Worm (Caenorhabditis elegans) whole organism, young adult: ENCODE data around the gene R07B7.6.
A peak's percentile ranks its signal among the peaks of the same experiment; 100 is the strongest.

Experiments used
- B0019.2 ChIP-seq: fragments of 200-800 bp; sonication (Bioruptor generic); conservative IDR thresholded peaks from 2 replicates; pipeline ENCODE4 v1.3.6; 2022; ENCODE audit warnings: missing genetic modification reagents, missing genetic modification characterization, missing compliant biosample characterization
- B0035.1 ChIP-seq: sonication (generic microtip); optimal IDR thresholded peaks from 2 replicates; lab custom pipeline; 2016; ENCODE audit warnings: missing genetic modification characterization, mild to moderate bottlenecking, missing compliant biosample characterization, missing genotype, missing genetic modification reagents
- B0261.1 ChIP-seq: sonication (generic microtip); optimal IDR thresholded peaks from 2 replicates; lab custom pipeline; 2016; ENCODE audit warnings: mild to moderate bottlenecking, missing genetic modification characterization, moderate library complexity, missing compliant biosample characterization
- B0336.3 ChIP-seq: fragments of 200-800 bp; sonication (Bioruptor generic); IDR thresholded peaks from 2 replicates; pipeline ENCODE4 v1.3.6; 2022; ENCODE audit warnings: missing genetic modification characterization, missing compliant biosample characterization
- C06A6.2 ChIP-seq: fragments of 200-800 bp; sonication (Bioruptor generic); conservative IDR thresholded peaks from 2 replicates; pipeline ENCODE4 v1.3.6; 2022; ENCODE audit warnings: missing genetic modification characterization, missing compliant biosample characterization
- K11D2.4 ChIP-seq: fragments of 200-800 bp; sonication (Bioruptor generic); IDR thresholded peaks from 2 replicates; pipeline ENCODE4 v1.3.6; 2022; ENCODE audit warnings: missing genetic modification reagents, missing genetic modification characterization, missing compliant biosample characterization
- K12H6.12 ChIP-seq: fragments of 200-800 bp; sonication (Bioruptor generic); optimal IDR thresholded peaks from 2 replicates; lab custom pipeline; 2018; ENCODE audit warnings: mild to moderate bottlenecking, missing genetic modification characterization, missing compliant biosample characterization
- Y56A3A.18 ChIP-seq: fragments of 200-800 bp; sonication (Bioruptor generic); IDR thresholded peaks from 2 replicates; pipeline ENCODE4 v1.3.6; 2022; ENCODE audit warnings: missing genetic modification reagents, missing genetic modification characterization, missing compliant biosample characterization
- Y67H2A.10 ChIP-seq: fragments of 200-800 bp; sonication (Bioruptor generic); conservative IDR thresholded peaks from 2 replicates; pipeline ENCODE4 v1.3.6; 2022; ENCODE audit warnings: missing genetic modification reagents, missing genetic modification characterization, missing compliant biosample characterization
- Y79H2A.3 ChIP-seq: fragments of 200-800 bp; sonication (Bioruptor generic); conservative IDR thresholded peaks from 2 replicates; pipeline ENCODE4 v1.3.6; 2022; ENCODE audit warnings: missing genetic modification reagents, missing genetic modification characterization, missing compliant biosample characterization
- ama-1 ChIP-seq, 3 experiments: fragments of 150-350 bp in 1 of 3; sonication (generic microtip) in 2 of 3; optimal IDR thresholded peaks; 2 replicates each; lab custom pipeline; 2014 to 2018; ENCODE audit warnings: missing biosample characterization in 2 of 3, missing genetic modification characterization in 2 of 3, missing genetic modification reagents in 2 of 3
- atf-7 ChIP-seq: sonication (generic microtip); optimal IDR thresholded peaks from 2 replicates; lab custom pipeline; 2017; ENCODE audit warnings: mild to moderate bottlenecking, missing genetic modification characterization, missing compliant biosample characterization
- bed-2 ChIP-seq: fragments of 200-800 bp; sonication (Bioruptor generic); IDR thresholded peaks from 2 replicates; pipeline ENCODE4 v1.3.6; 2022; ENCODE audit warnings: missing genetic modification reagents, missing genetic modification characterization, missing compliant biosample characterization
- cebp-2 ChIP-seq: fragments of 200-800 bp; sonication (Bioruptor generic); IDR thresholded peaks from 2 replicates; pipeline ENCODE4 v1.3.6; 2022; ENCODE audit warnings: missing genetic modification characterization, missing compliant biosample characterization
- ceh-100 ChIP-seq: fragments of 200-800 bp; sonication (Bioruptor generic); IDR thresholded peaks from 2 replicates; pipeline ENCODE4 v1.3.6; 2022; ENCODE audit warnings: missing genetic modification reagents, missing genetic modification characterization, missing compliant biosample characterization
- ceh-27 ChIP-seq: fragments of 200-800 bp; sonication (Bioruptor generic); optimal IDR thresholded peaks from 2 replicates; lab custom pipeline; 2018; ENCODE audit warnings: mild to moderate bottlenecking, missing genetic modification characterization, moderate library complexity, missing compliant biosample characterization
- ceh-58 ChIP-seq: fragments of 200-800 bp; sonication (Bioruptor generic); IDR thresholded peaks from 2 replicates; pipeline ENCODE4 v1.3.6; 2022; ENCODE audit warnings: missing genetic modification characterization, missing compliant biosample characterization
- chd-7 ChIP-seq: sonication (generic microtip); optimal IDR thresholded peaks from 2 replicates; lab custom pipeline; 2016; ENCODE audit warnings: mild to moderate bottlenecking, missing genetic modification characterization, moderate library complexity, missing compliant biosample characterization
- die-1 ChIP-seq: sonication (generic microtip); optimal IDR thresholded peaks from 2 replicates; lab custom pipeline; 2016; ENCODE audit warnings: missing genotype, mild to moderate bottlenecking, missing genetic modification characterization, missing compliant biosample characterization
- dpl-1 ChIP-seq: fragments of 150-350 bp; optimal IDR thresholded peaks from 2 replicates; lab custom pipeline; 2014; ENCODE audit warnings: missing biosample characterization, missing genetic modification reagents, missing genetic modification characterization
- egrh-3 ChIP-seq: fragments of 200-800 bp; sonication (Bioruptor generic); IDR thresholded peaks from 2 replicates; pipeline ENCODE4 v1.3.6; 2022; ENCODE audit warnings: missing genetic modification reagents, missing genetic modification characterization, missing compliant biosample characterization
- hlh-12 ChIP-seq: sonication (generic microtip); optimal IDR thresholded peaks from 2 replicates; lab custom pipeline; 2016; ENCODE audit warnings: missing genetic modification characterization, missing compliant biosample characterization
- hmg-1.2 ChIP-seq: fragments of 200-800 bp; sonication (Bioruptor generic); IDR thresholded peaks from 2 replicates; pipeline ENCODE4 v1.3.6; 2022; ENCODE audit warnings: missing genetic modification reagents, missing genetic modification characterization, missing compliant biosample characterization
- hsf-1 ChIP-seq: fragments of 200-800 bp; sonication (Bioruptor generic); IDR thresholded peaks from 2 replicates; pipeline ENCODE4 v1.3.6; 2022; ENCODE audit warnings: missing genetic modification reagents, missing genetic modification characterization, missing compliant biosample characterization
- let-526 ChIP-seq: fragments of 200-800 bp; sonication (Bioruptor generic); IDR thresholded peaks from 2 replicates; pipeline ENCODE4 v1.3.6; 2022; ENCODE audit warnings: missing genetic modification reagents, missing genetic modification characterization, missing compliant biosample characterization
- let-607 ChIP-seq, 2 experiments: fragments of 200-800 bp in 1 of 2; sonication (Bioruptor generic) in 1 of 2; sonication (generic microtip) in 1 of 2; optimal IDR thresholded peaks; 2 replicates each; lab custom pipeline; 2016 to 2018; ENCODE audit warnings: mild to moderate bottlenecking in 2 of 2, missing compliant biosample characterization in 2 of 2, missing genetic modification characterization in 2 of 2, moderate library complexity in 2 of 2, missing genotype in 1 of 2
- lin-35 ChIP-seq, 3 experiments: fragments of 150-350 bp in 2 of 3; sonication (generic microtip) in 1 of 3; optimal IDR thresholded peaks; 2 replicates each; lab custom pipeline; 2014 to 2018; ENCODE audit warnings: missing biosample characterization in 3 of 3, missing genetic modification characterization in 3 of 3, missing genetic modification reagents in 3 of 3
- lir-1 ChIP-seq: fragments of 200-800 bp; sonication (Bioruptor generic); conservative IDR thresholded peaks from 2 replicates; pipeline ENCODE4 v1.3.6; 2022; ENCODE audit warnings: missing genetic modification reagents, missing genetic modification characterization, missing compliant biosample characterization
- madf-10 ChIP-seq: sonication (generic microtip); optimal IDR thresholded peaks from 2 replicates; lab custom pipeline; 2016; ENCODE audit warnings: mild to moderate bottlenecking, missing genetic modification characterization, missing compliant biosample characterization
- mel-28 ChIP-seq: sonication (generic microtip); optimal IDR thresholded peaks from 2 replicates; lab custom pipeline; 2016; ENCODE audit warnings: borderline replicate concordance, mild to moderate bottlenecking, missing genetic modification characterization, missing compliant biosample characterization
- mxl-1 ChIP-seq: sonication (generic microtip); optimal IDR thresholded peaks from 2 replicates; lab custom pipeline; 2016; ENCODE audit warnings: missing genetic modification characterization, missing compliant biosample characterization
- nfya-1 ChIP-seq: sonication (generic microtip); optimal IDR thresholded peaks from 2 replicates; lab custom pipeline; 2017; ENCODE audit warnings: antibody characterized with exemption, missing compliant biosample characterization, missing genetic modification characterization, borderline replicate concordance; ENCODE audit not compliant: insufficient read depth
- nfya-2 ChIP-seq: fragments of 200-800 bp; sonication (Bioruptor generic); IDR thresholded peaks from 2 replicates; pipeline ENCODE4 v1.3.6; 2022; ENCODE audit warnings: missing genetic modification reagents, missing genetic modification characterization, missing compliant biosample characterization
- nfyb-1 ChIP-seq: fragments of 200-800 bp; sonication (Bioruptor generic); IDR thresholded peaks from 2 replicates; pipeline ENCODE4 v1.3.6; 2022; ENCODE audit warnings: missing genetic modification reagents, missing genetic modification characterization, missing compliant biosample characterization
- rcor-1 ChIP-seq: fragments of 200-800 bp; sonication (Bioruptor generic); IDR thresholded peaks from 2 replicates; pipeline ENCODE4 v1.3.6; 2022; ENCODE audit warnings: missing genetic modification reagents, missing genetic modification characterization, missing compliant biosample characterization
- rec-8 ChIP-seq, 2 experiments: sonication (generic microtip); optimal IDR thresholded peaks; 2 replicates each; lab custom pipeline; 2016; ENCODE audit warnings: mild to moderate bottlenecking in 2 of 2, missing genetic modification characterization in 2 of 2, missing genetic modification reagents in 2 of 2, missing genotype in 2 of 2, missing biosample characterization in 1 of 2, missing compliant biosample characterization in 1 of 2, moderate library complexity in 1 of 2
- snpc-1.1 ChIP-seq: sonication (generic microtip); optimal IDR thresholded peaks from 2 replicates; lab custom pipeline; 2017; ENCODE audit warnings: missing genetic modification characterization, mild to moderate bottlenecking, missing compliant biosample characterization, antibody characterized with exemption, moderate library complexity, missing genotype, missing genetic modification reagents; ENCODE audit not compliant: insufficient read depth
- somi-1 ChIP-seq: fragments of 200-800 bp; sonication (Bioruptor generic); optimal IDR thresholded peaks from 2 replicates; lab custom pipeline; 2018; ENCODE audit warnings: mild to moderate bottlenecking, missing genetic modification characterization, missing compliant biosample characterization
- tbp1 ChIP-seq: fragments of 200-800 bp; sonication (Bioruptor generic); optimal IDR thresholded peaks from 2 replicates; lab custom pipeline; 2018; ENCODE audit warnings: mild to moderate bottlenecking, missing genetic modification characterization, missing compliant biosample characterization
- tlf-1 ChIP-seq: fragments of 200-800 bp; sonication (Bioruptor generic); optimal IDR thresholded peaks from 2 replicates; lab custom pipeline; 2018; ENCODE audit warnings: mild to moderate bottlenecking, missing genetic modification characterization, missing compliant biosample characterization
- unc-62 ChIP-seq: fragments of 150-350 bp; optimal IDR thresholded peaks from 2 replicates; lab custom pipeline; 2014; ENCODE audit warnings: missing biosample characterization, missing genetic modification reagents, missing genetic modification characterization
- zfh-2 ChIP-seq: fragments of 200-800 bp; sonication (Bioruptor generic); conservative IDR thresholded peaks from 2 replicates; pipeline ENCODE4 v1.3.6; 2022; ENCODE audit warnings: missing genetic modification reagents, missing genetic modification characterization, missing compliant biosample characterization
- ztf-18 ChIP-seq: sonication (generic microtip); optimal IDR thresholded peaks from 2 replicates; lab custom pipeline; 2016; ENCODE audit warnings: missing genotype, mild to moderate bottlenecking, missing genetic modification characterization, missing compliant biosample characterization
- ztf-25 ChIP-seq: fragments of 200-800 bp; sonication (Bioruptor generic); IDR thresholded peaks from 2 replicates; pipeline ENCODE4 v1.3.6; 2022; ENCODE audit warnings: missing genetic modification reagents, missing genetic modification characterization, missing compliant biosample characterization
- ztf-28 ChIP-seq: fragments of 200-800 bp; sonication (Bioruptor generic); IDR thresholded peaks from 2 replicates; pipeline ENCODE4 v1.3.6; 2022; ENCODE audit warnings: missing genetic modification reagents, missing genetic modification characterization, missing compliant biosample characterization
- ztf-6 ChIP-seq: fragments of 200-800 bp; sonication (Bioruptor generic); IDR thresholded peaks from 2 replicates; pipeline ENCODE4 v1.3.6; 2022; ENCODE audit warnings: missing genetic modification reagents, missing genetic modification characterization, missing compliant biosample characterization

The R07B7.6 gene

DNA sequence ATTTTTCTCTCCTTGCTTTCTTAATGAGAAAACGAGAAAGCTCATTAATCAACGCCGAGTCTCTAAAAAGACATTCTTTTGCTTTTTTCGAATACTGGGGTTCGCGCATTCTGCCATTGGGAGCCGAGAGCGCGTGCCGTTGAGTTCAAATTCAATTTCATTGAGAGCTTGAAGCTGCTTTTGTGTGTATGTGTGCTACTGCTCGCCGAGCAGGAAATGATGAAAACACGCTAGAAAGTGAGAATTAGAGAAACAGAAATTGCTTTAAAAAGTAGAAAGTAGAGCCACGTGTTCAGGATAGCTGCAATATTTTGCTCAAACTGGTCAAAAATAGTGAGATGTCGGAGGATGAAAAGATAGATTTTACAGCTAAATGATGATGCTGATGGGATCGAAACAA lies 49.1 kb downstream of the R07B7.6 start:
- no peak for TF ChIP-seq B0019.2 (GFP tag; lab: Robert Waterston, UW)
- no peak for TF ChIP-seq die-1 (tag; lab: Kevin White, UChicago)
- no peak for TF ChIP-seq mel-28
- peak; percentile 15 for TF ChIP-seq chd-7
- no peak for TF ChIP-seq B0035.1
- peak; percentile 29; the same call in 1 of the 2 replicates for TF ChIP-seq zfh-2 (GFP tag; lab: Robert Waterston, UW)
- peak; percentile 28 for TF ChIP-seq K12H6.12

- TF ChIP-seq B0261.1 (no peak), bed-2 (GFP tag; lab: Robert Waterston, UW) (no peak), dpl-1 (GFP tag; lab: Kevin White, UChicago) (no peak), hlh-12 (tag; lab: Kevin White, UChicago) (no peak), tbp1 (no peak), B0336.3 (GFP tag; lab: Robert Waterston, UW) (0 out of 2 replicates have a peak, but pooled peaks have one; percentile 42), lin-35 (GFP tag; optimal IDR thresholded peaks at IDR 0.05; lab: Kevin White, UChicago) (no peak), chd-7 (no peak), K11D2.4 (GFP tag; lab: Robert Waterston, UW) (no peak), Y79H2A.3 (GFP tag; lab: Robert Waterston, UW) (no peak), hsf-1 (GFP tag; lab: Robert Waterston, UW) (no peak), K12H6.12 (peak; percentile 49), atf-7 (tag; lab: Kevin White, UChicago) (no peak), lir-1 (no peak), somi-1 (peak; percentile 26), ceh-27 (peak; percentile 14), ztf-6 (GFP tag; lab: Robert Waterston, UW) (no peak), nfya-1 (tag; lab: Kevin White, UChicago) (no peak), zfh-2 (GFP tag; lab: Robert Waterston, UW) (peak; percentile 98), Y67H2A.10 (no peak), ceh-58 (no peak), tlf-1 (GFP tag; lab: Kevin White, UChicago) (no peak), Y56A3A.18 (no peak), let-526 (no peak), egrh-3 (peak; percentile 93), rcor-1 (GFP tag; lab: Robert Waterston, UW) (no peak), nfya-2 (no peak), mxl-1 (tag; lab: Kevin White, UChicago) (no peak), ztf-18 (tag; lab: Kevin White, UChicago) (no peak), rec-8 (tag; optimal IDR thresholded peaks at IDR 0.05; lab: Kevin White, UChicago) (no peak), C06A6.2 (GFP tag; lab: Robert Waterston, UW) (0 out of 2 replicates have a peak, but pooled peaks have one; percentile 12), madf-10 (peak; percentile 40), ceh-100 (GFP tag; lab: Robert Waterston, UW) (peak; percentile 38; the same call in 1 of the 2 replicates), let-607 (tag; optimal IDR thresholded peaks at IDR 0.05; lab: Kevin White, UChicago) (no peak), ama-1 (optimal IDR thresholded peaks at IDR 0.05; lab: Kevin White, UChicago) (no peak), ama-1 (GFP tag; optimal IDR thresholded peaks at IDR 0.05; lab: Kevin White, UChicago) (no peak), hmg-1.2 (GFP tag; lab: Robert Waterston, UW) (no peak), unc-62 (GFP tag; lab: Kevin White, UChicago) (no peak), nfyb-1 (GFP tag; lab: Robert Waterston, UW) (0 out of 2 replicates have a peak, but pooled peaks have one; percentile 57), ztf-25 (0 out of 2 replicates have a peak, but pooled peaks have one; percentile 7), ztf-28 (GFP tag; lab: Robert Waterston, UW) (0 out of 2 replicates have a peak, but pooled peaks have one; percentile 37), snpc-1.1 (tag; lab: Kevin White, UChicago) (no peak), cebp-2 (no peak)
These were observed 50.5 kb downstream of the R07B7.6 start for ce11 chrV:12024273-12024672.
